Worm (Caenorhabditis elegans) whole organism, L4 larva: ENCODE measurements around the gene cpg-24.

Source experiments
- F26F4.8 ChIP-seq: fragments of 200-800 bp; sonication (Bioruptor generic); conservative IDR thresholded peaks from 2 replicates; pipeline ENCODE4 v1.3.6; 2022; ENCODE audit warnings: missing genetic modification characterization, missing compliant biosample characterization
- F49E8.2 ChIP-seq: sonication (generic microtip); optimal IDR thresholded peaks from 2 replicates; lab custom pipeline; 2016; ENCODE audit warnings: missing compliant biosample characterization, mild to moderate bottlenecking, missing genetic modification characterization, borderline replicate concordance
- T20F7.1 ChIP-seq: fragments of 200-800 bp; sonication (Bioruptor generic); optimal IDR thresholded peaks from 2 replicates; lab custom pipeline; 2018; ENCODE audit warnings: mild to moderate bottlenecking, missing genetic modification characterization, missing compliant biosample characterization
- Y48G9A.11 ChIP-seq: fragments of 200-800 bp; sonication (Bioruptor generic); IDR thresholded peaks from 2 replicates; pipeline ENCODE4 v1.3.6; 2022; ENCODE audit warnings: missing genetic modification reagents, missing genetic modification characterization, missing compliant biosample characterization
- Y75B8A.6 ChIP-seq: fragments of 200-800 bp; sonication (Bioruptor generic); IDR thresholded peaks from 2 replicates; pipeline ENCODE4 v1.3.6; 2022; ENCODE audit warnings: missing genetic modification reagents, missing genetic modification characterization, missing compliant biosample characterization
- aha-1 ChIP-seq: fragments of 150-350 bp; peaks from one replicate; lab custom pipeline; 2014; ENCODE audit warnings: missing biosample characterization, missing genetic modification characterization
- arid-1 ChIP-seq: fragments of 200-800 bp; sonication (Bioruptor generic); conservative IDR thresholded peaks from 2 replicates; pipeline ENCODE4 v1.3.6; 2022; ENCODE audit warnings: missing genetic modification reagents, missing genetic modification characterization, missing compliant biosample characterization
- attf-4 ChIP-seq: sonication (generic microtip); optimal IDR thresholded peaks from 3 replicates; lab custom pipeline; 2017; ENCODE audit warnings: missing biosample characterization, missing genetic modification characterization
- ceh-82 ChIP-seq: sonication (generic microtip); optimal IDR thresholded peaks from 2 replicates; lab custom pipeline; 2017; ENCODE audit warnings: missing biosample characterization, missing genetic modification characterization
- ces-1 ChIP-seq: fragments of 150-350 bp; sonication (generic microtip); optimal IDR thresholded peaks from 4 replicates; lab custom pipeline; 2014; ENCODE audit warnings: missing biosample characterization, missing genetic modification reagents, missing genetic modification characterization
- daf-12 ChIP-seq: fragments of 150-350 bp; optimal IDR thresholded peaks from 2 replicates; lab custom pipeline; 2014; ENCODE audit warnings: missing biosample characterization, missing genetic modification reagents, missing genetic modification characterization
- daf-16 ChIP-seq, 3 experiments: sonication (generic microtip); optimal IDR thresholded peaks; 2 replicates each; lab custom pipeline; 2016 to 2017; ENCODE audit warnings: missing genetic modification characterization in 3 of 3, missing genetic modification reagents in 3 of 3, mild to moderate bottlenecking in 2 of 3, missing compliant biosample characterization in 2 of 3, missing biosample characterization in 1 of 3, moderate library complexity in 1 of 3
- daf-19 ChIP-seq: fragments of 200-800 bp; sonication (Bioruptor generic); conservative IDR thresholded peaks from 2 replicates; pipeline ENCODE4 v1.3.6; 2022; ENCODE audit warnings: missing genetic modification characterization, missing compliant biosample characterization
- dpl-1 ChIP-seq: fragments of 150-350 bp; optimal IDR thresholded peaks from 2 replicates; lab custom pipeline; 2014; ENCODE audit warnings: missing biosample characterization, missing genetic modification reagents, missing genetic modification characterization
- fkh-10 ChIP-seq: fragments of 150-350 bp; optimal IDR thresholded peaks from 2 replicates; lab custom pipeline; 2014; ENCODE audit warnings: missing biosample characterization, missing genetic modification reagents, missing genetic modification characterization
- hmg-1.1 ChIP-seq: fragments of 200-800 bp; sonication (Bioruptor generic); IDR thresholded peaks from 2 replicates; pipeline ENCODE4 v1.3.6; 2022; ENCODE audit warnings: missing genetic modification reagents, missing genetic modification characterization, missing compliant biosample characterization
- lin-13 ChIP-seq: fragments of 150-350 bp; optimal IDR thresholded peaks from 2 replicates; lab custom pipeline; 2014; ENCODE audit warnings: missing biosample characterization, missing genetic modification reagents, missing genetic modification characterization
- lin-39 ChIP-seq: fragments of 150-350 bp; optimal IDR thresholded peaks from 2 replicates; lab custom pipeline; 2014; ENCODE audit warnings: missing biosample characterization, missing genetic modification reagents, missing genetic modification characterization
- lsy-2 ChIP-seq, 2 experiments: fragments of 150-350 bp in 1 of 2; sonication (generic microtip) in 1 of 2; optimal IDR thresholded peaks; 2 replicates each; lab custom pipeline; 2014 to 2017; ENCODE audit warnings: missing biosample characterization in 2 of 2, missing genetic modification characterization in 2 of 2
- mep-1 ChIP-seq: fragments of 150-350 bp; sonication (generic microtip); optimal IDR thresholded peaks from 3 replicates; lab custom pipeline; 2014; ENCODE audit warnings: missing biosample characterization, missing genetic modification characterization
- mxl-2 ChIP-seq: fragments of 200-800 bp; sonication (Bioruptor generic); conservative IDR thresholded peaks from 2 replicates; pipeline ENCODE4 v1.3.6; 2022; ENCODE audit warnings: missing genetic modification reagents, missing genetic modification characterization, missing compliant biosample characterization
- nhr-102 ChIP-seq: sonication (generic microtip); optimal IDR thresholded peaks from 2 replicates; lab custom pipeline; 2016; ENCODE audit warnings: mild to moderate bottlenecking, missing genetic modification characterization, moderate library complexity, missing compliant biosample characterization
- nhr-11 ChIP-seq: fragments of 150-350 bp; optimal IDR thresholded peaks from 2 replicates; lab custom pipeline; 2014; ENCODE audit warnings: missing biosample characterization, missing genetic modification characterization
- nhr-111 ChIP-seq: fragments of 200-800 bp; sonication (Bioruptor generic); optimal IDR thresholded peaks from 2 replicates; lab custom pipeline; 2018; ENCODE audit warnings: mild to moderate bottlenecking, missing genetic modification characterization, missing compliant biosample characterization
- nhr-76 ChIP-seq: fragments of 150-350 bp; optimal IDR thresholded peaks from 2 replicates; lab custom pipeline; 2014; ENCODE audit warnings: missing biosample characterization, missing genetic modification characterization
- set-16 ChIP-seq: fragments of 200-800 bp; sonication (Bioruptor generic); IDR thresholded peaks from 2 replicates; pipeline ENCODE4 v1.3.6; 2022; ENCODE audit warnings: missing genetic modification reagents, missing genetic modification characterization, missing compliant biosample characterization
- skn-1 ChIP-seq: fragments of 150-350 bp; optimal IDR thresholded peaks from 2 replicates; lab custom pipeline; 2014; ENCODE audit warnings: missing biosample characterization, missing genetic modification characterization
- spr-1 ChIP-seq: sonication (generic microtip); optimal IDR thresholded peaks from 2 replicates; lab custom pipeline; 2016; ENCODE audit warnings: mild to moderate bottlenecking, missing genetic modification characterization, missing compliant biosample characterization
- tra-1 ChIP-seq: fragments of 200-800 bp; sonication (Bioruptor generic); IDR thresholded peaks from 2 replicates; pipeline ENCODE4 v1.3.6; 2022; ENCODE audit warnings: missing genetic modification reagents, missing genetic modification characterization, missing compliant biosample characterization
- unc-62 ChIP-seq, 3 experiments: fragments of 150-350 bp in 1 of 3; sonication (generic microtip); optimal IDR thresholded peaks in 2 of 3; peaks in 1 of 3; 1 replicate in 1 of 3; 2 replicates in 2 of 3; lab custom pipeline; 2014 to 2017; ENCODE audit warnings: missing biosample characterization in 3 of 3, missing genetic modification characterization in 3 of 3, missing genetic modification reagents in 3 of 3, missing genotype in 1 of 3

Gene cpg-24

DNA sequence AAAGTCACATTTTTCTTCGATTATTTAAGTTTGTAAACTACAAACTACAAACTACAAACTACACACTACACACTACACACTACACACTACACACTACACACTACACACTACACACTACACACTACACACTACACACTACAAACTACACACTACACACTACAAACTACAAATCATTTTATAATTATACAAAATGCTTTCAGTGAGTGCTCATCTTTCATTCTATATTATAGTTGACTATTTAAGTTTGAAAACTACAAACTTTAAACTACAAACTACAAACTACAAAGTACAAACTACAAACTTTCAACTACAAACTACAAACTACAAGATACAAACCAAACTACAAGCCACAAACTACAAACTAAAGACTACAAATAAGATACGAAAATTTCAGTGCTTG, 7.3 kb upstream of the cpg-24 start (continued):
- TF ChIP-seq lin-13 (GFP tag; lab: Kevin White, UChicago): peak; percentile 76
- TF ChIP-seq lin-39 (tag; lab: Kevin White, UChicago): no peak
- TF ChIP-seq skn-1 (tag; lab: Kevin White, UChicago): no peak
- peak; percentile 10 for TF ChIP-seq mep-1
- TF ChIP-seq Y75B8A.6 (GFP tag; lab: Robert Waterston, UW): no peak

DNA sequence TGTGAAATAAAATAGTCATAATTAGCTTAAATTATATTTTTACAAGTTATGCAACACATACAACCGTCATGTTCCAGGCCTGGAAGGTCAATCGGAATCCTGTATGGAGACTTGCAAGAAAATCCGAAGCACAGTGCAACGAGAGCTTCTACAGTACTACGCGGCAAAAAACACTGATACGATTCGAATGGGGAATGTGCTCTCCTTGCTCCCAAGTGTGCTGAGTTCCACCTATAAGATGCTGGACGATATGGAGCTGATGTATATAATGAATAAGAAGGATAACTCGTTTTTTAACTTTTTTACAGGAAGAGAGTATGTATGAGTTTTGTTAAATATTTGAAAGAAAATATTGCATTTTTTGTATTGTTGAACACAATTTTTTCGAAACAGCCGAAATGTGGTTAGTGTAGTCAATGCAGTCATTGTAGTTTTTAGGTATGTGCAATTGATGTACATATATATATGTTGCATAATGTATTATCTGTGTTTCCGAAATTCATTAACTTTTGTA, 5.4 kb upstream of the cpg-24 start, which contains the start of gene nhr-146:
Gene nhr-146 (plus strand): TSS at position 464 of the 514 bp plus-strand sequence.
- TF ChIP-seq lin-39 (tag; lab: Kevin White, UChicago) (no peak), unc-62 (GFP tag; optimal IDR thresholded peaks at IDR 0.05 in 1 of 2; lab: Kevin White, UChicago) (peak in 1 of 2 experiments; percentile 91), unc-62 (tag; optimal IDR thresholded peaks at IDR 0.05; lab: Kevin White, UChicago) (no peak)
- TF ChIP-seq, all 104 proteins: peak for 1

DNA sequence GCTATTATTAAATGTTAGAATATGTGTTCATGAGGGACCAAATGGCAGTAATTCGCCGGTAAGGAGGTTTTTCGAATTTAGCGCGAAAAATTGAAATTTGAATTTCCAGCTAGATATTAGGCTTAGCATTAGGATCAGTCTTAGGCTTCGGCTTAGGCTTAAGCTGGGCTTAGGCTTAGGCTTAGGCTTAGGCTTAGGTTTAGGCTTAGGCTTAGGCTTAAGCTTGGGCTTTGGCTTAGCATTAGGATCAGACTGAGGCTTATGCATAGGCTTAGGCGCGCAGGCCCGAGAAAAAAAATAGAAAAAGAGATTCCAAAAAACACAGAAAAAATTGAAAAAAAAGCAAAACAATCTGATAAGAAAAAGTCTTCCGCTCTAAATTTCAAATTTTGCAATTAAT, 3.5 kb upstream of the cpg-24 start:
- no peak for TF ChIP-seq nhr-76 (tag; lab: Kevin White, UChicago)
- no peak for TF ChIP-seq ceh-82
- no peak for TF ChIP-seq mxl-2 (GFP tag; lab: Robert Waterston, UW)
- TF ChIP-seq lin-13 (GFP tag; lab: Kevin White, UChicago): no peak
- TF ChIP-seq hmg-1.1 (GFP tag; lab: Robert Waterston, UW): no peak
- TF ChIP-seq attf-4 (tag; lab: Kevin White, UChicago): no peak

DNA sequence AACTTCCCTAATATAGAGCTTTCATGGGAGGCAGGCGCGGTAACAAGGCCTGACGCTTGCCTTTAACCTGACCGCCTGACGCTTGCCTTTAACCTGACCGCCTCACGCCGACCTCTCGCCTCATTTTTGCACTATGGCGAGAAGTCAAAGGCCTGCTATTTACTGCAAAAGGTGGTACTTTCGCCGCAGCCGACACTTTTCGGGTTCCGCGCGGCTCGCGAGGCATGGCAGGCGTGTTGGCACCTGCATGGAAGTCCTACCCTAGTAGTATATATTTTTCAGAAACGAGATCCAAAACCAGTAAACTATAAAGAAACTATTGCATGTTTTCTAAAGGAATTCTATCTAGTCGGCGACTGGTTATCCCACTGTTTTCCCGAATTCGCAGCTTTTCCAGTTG, 3.0 kb upstream of the cpg-24 start:
- no peak for TF ChIP-seq nhr-76 (tag; lab: Kevin White, UChicago)
- TF ChIP-seq daf-16 (GFP tag; optimal IDR thresholded peaks at IDR 0.05; lab: Kevin White, UChicago): no peak
- no peak for TF ChIP-seq daf-16 (tag; optimal IDR thresholded peaks at IDR 0.05; lab: Kevin White, UChicago)
- TF ChIP-seq dpl-1 (GFP tag; lab: Kevin White, UChicago): no peak
- 0 out of 2 replicates have a peak, but pooled peaks have one; percentile 16 for TF ChIP-seq Y48G9A.11
- peak; percentile 61 for TF ChIP-seq set-16 (GFP tag; lab: Robert Waterston, UW)
- no peak for TF ChIP-seq tra-1

DNA sequence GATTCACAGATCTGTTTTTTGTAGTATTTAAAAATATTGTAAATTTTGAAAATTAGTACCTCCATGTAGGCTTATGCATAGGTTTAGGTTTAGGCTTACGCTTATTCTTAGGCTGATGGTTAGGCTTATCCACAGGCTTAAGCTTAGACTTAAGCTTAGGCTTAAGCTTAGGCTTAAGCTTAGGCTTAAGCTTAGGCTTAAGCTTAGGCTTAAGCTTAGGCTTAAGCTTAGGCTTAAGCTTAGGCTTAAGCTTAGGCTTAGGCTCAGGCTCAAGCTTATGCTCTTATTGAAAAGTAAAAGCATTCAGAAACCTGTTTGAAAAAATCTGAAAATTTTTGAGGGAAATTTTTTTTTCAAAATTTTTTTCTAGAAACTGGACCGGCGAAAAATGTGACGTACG, 842 bp downstream of the cpg-24 start:
- no peak for TF ChIP-seq tra-1
- no peak for TF ChIP-seq F26F4.8 (GFP tag; lab: Robert Waterston, UW)
- TF ChIP-seq daf-19 (GFP tag; lab: Robert Waterston, UW): no peak
- no peak for TF ChIP-seq spr-1
- no peak for TF ChIP-seq hmg-1.1 (GFP tag; lab: Robert Waterston, UW)
- no peak for TF ChIP-seq dpl-1 (GFP tag; lab: Kevin White, UChicago)
- TF ChIP-seq nhr-102: no peak
- TF ChIP-seq mxl-2 (GFP tag; lab: Robert Waterston, UW): no peak
- TF ChIP-seq T20F7.1: no peak
- no peak for TF ChIP-seq fkh-10 (GFP tag; lab: Kevin White, UChicago)
- no peak for TF ChIP-seq ces-1 (GFP tag; lab: Kevin White, UChicago)
- TF ChIP-seq lsy-2 (tag; optimal IDR thresholded peaks at IDR 0.05; lab: Kevin White, UChicago): no peak
- no peak for TF ChIP-seq nhr-76 (tag; lab: Kevin White, UChicago)
- TF ChIP-seq daf-12: no peak

DNA sequence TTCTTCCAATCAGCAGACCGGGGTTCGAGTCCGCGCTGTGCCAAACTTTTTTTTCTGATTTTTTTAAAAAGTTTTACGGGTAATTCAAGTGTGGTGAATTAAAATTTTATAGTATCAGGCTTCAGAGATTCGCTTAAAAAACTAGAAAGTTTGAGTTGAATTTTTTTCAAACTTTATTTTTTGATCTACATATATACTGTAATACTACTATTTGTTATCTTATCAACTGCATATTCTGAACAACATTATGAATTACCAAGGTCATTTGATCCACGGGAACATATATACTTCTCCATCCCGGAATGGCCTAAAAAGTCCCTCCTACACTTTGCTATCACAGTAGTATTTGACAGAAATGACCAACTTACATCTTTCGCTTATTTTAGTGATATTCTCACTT, 1.7 kb downstream of the cpg-24 start, which contains the start of gene Y41D4B.6:
Gene Y41D4B.6 (plus strand): TSS at position 301 of the 400 bp plus-strand sequence.
- TF ChIP-seq F49E8.2 (tag; lab: Kevin White, UChicago) (no peak), arid-1 (GFP tag; lab: Robert Waterston, UW) (no peak), nhr-111 (no peak), nhr-11 (no peak), aha-1 (tag; lab: Kevin White, UChicago) (peak; percentile 3)
